Fruit fly (Drosophila melanogaster) whole organism, embryonic: Measurements from ENCODE around the gene Ada1-2.
A peak's percentile ranks its signal among the peaks of the same experiment; 100 is the strongest.

Experiments used
- Awh ChIP-seq: fragments of 200-800 bp; sonication (Bioruptor generic); IDR thresholded peaks from 2 replicates; pipeline ENCODE4, ENCODE4 v1.3.6; 2022; ENCODE audit warnings: missing biosample characterization, missing genetic modification characterization
- Blimp-1 ChIP-seq: fragments of 200-800 bp; sonication (Bioruptor generic); optimal IDR thresholded peaks from 3 replicates; lab custom pipeline; 2018; ENCODE audit warnings: missing biosample characterization, missing genetic modification characterization, mild to moderate bottlenecking, moderate library complexity, missing genetic modification reagents
- BtbVII ChIP-seq: fragments of 200-800 bp; sonication (Bioruptor generic); optimal IDR thresholded peaks from 3 replicates; lab custom pipeline; 2017; ENCODE audit warnings: missing biosample characterization, mild to moderate bottlenecking, missing genetic modification characterization
- CG10654 ChIP-seq: fragments of 200-800 bp; sonication (Bioruptor generic); optimal IDR thresholded peaks from 2 replicates; lab custom pipeline; 2016; ENCODE audit warnings: missing biosample characterization, missing genetic modification characterization
- CG11695 ChIP-seq: fragments of 200-800 bp; sonication (Bioruptor generic); IDR thresholded peaks from 3 replicates; pipeline ENCODE4 v1.3.6; 2022; ENCODE audit warnings: missing biosample characterization, missing genetic modification characterization
- CG12155 ChIP-seq: fragments of 200-800 bp; sonication (Bioruptor generic); optimal IDR thresholded peaks from 3 replicates; lab custom pipeline; 2016; ENCODE audit warnings: missing biosample characterization, missing genetic modification characterization
- CG12236 ChIP-seq: fragments of 200-800 bp; sonication (Bioruptor generic); optimal IDR thresholded peaks from 2 replicates; lab custom pipeline; 2016; ENCODE audit warnings: missing biosample characterization, missing genetic modification characterization
- CG13123 ChIP-seq: fragments of 200-800 bp; sonication (Bioruptor generic); optimal IDR thresholded peaks from 2 replicates; lab custom pipeline; 2016; ENCODE audit warnings: missing biosample characterization, missing genetic modification characterization
- CG13775 ChIP-seq: fragments of 200-800 bp; sonication (Bioruptor generic); optimal IDR thresholded peaks from 3 replicates; lab custom pipeline; 2017; ENCODE audit warnings: missing biosample characterization, mild to moderate bottlenecking, missing genetic modification characterization
- CG15073 ChIP-seq: fragments of 200-800 bp; sonication (Bioruptor generic); optimal IDR thresholded peaks from 2 replicates; lab custom pipeline; 2016; ENCODE audit warnings: missing biosample characterization, missing genetic modification characterization
- CG17385 ChIP-seq: fragments of 200-800 bp; sonication (Bioruptor generic); optimal IDR thresholded peaks from 3 replicates; lab custom pipeline; 2018; ENCODE audit warnings: missing biosample characterization, mild to moderate bottlenecking, missing genetic modification characterization
- CG18619 ChIP-seq: fragments of 200-800 bp; sonication (Bioruptor generic); optimal IDR thresholded peaks from 3 replicates; lab custom pipeline; 2017; ENCODE audit warnings: missing biosample characterization, mild to moderate bottlenecking, missing genetic modification characterization
- CG31365 ChIP-seq: fragments of 200-800 bp; sonication (Bioruptor generic); optimal IDR thresholded peaks from 2 replicates; lab custom pipeline; 2018; ENCODE audit warnings: missing biosample characterization, mild to moderate bottlenecking, missing genetic modification characterization
- CG32772 ChIP-seq: fragments of 200-800 bp; sonication (Bioruptor generic); IDR thresholded peaks from 2 replicates; pipeline ENCODE4 v1.3.6; 2022; ENCODE audit warnings: missing biosample characterization, missing genetic modification characterization
- CG4854 ChIP-seq: fragments of 200-800 bp; sonication (Bioruptor generic); optimal IDR thresholded peaks from 2 replicates; lab custom pipeline; 2016; ENCODE audit warnings: missing biosample characterization, missing genetic modification characterization, inconsistent platforms
- CG5953 ChIP-seq: fragments of 200-800 bp; sonication (Bioruptor generic); IDR thresholded peaks from 2 replicates; pipeline ENCODE4 v1.3.6; 2022; ENCODE audit warnings: missing biosample characterization, missing genetic modification characterization
- CG6813 ChIP-seq: fragments of 200-800 bp; sonication (Bioruptor generic); optimal IDR thresholded peaks from 2 replicates; lab custom pipeline; 2017; ENCODE audit warnings: missing biosample characterization, missing genetic modification characterization, mild to moderate bottlenecking, moderate library complexity, missing genetic modification reagents
- CG7745 ChIP-seq: fragments of 200-800 bp; sonication (Bioruptor generic); optimal IDR thresholded peaks from 2 replicates; lab custom pipeline; 2018; ENCODE audit warnings: missing biosample characterization, mild to moderate bottlenecking, missing genetic modification characterization, moderate library complexity
- CG7987 ChIP-seq: fragments of 200-800 bp; sonication (Bioruptor generic); optimal IDR thresholded peaks from 2 replicates; lab custom pipeline; 2018; ENCODE audit warnings: missing biosample characterization, mild to moderate bottlenecking, missing genetic modification characterization, moderate library complexity
- CG9932 ChIP-seq: fragments of 200-800 bp; sonication (Bioruptor generic); IDR thresholded peaks from 2 replicates; pipeline ENCODE4 v1.3.6; 2022; ENCODE audit warnings: missing biosample characterization, missing genetic modification characterization
- CoRest ChIP-seq: fragments of 200-800 bp; sonication (Bioruptor generic); optimal IDR thresholded peaks from 3 replicates; lab custom pipeline; 2018; ENCODE audit warnings: missing biosample characterization, mild to moderate bottlenecking, missing genetic modification characterization, moderate library complexity
- Dbx ChIP-seq: fragments of 200-800 bp; sonication (Bioruptor generic); IDR thresholded peaks from 3 replicates; pipeline ENCODE4 v1.3.6; 2022; ENCODE audit warnings: missing biosample characterization, missing genetic modification characterization
- Dip2 ChIP-seq: fragments of 200-800 bp; sonication (Bioruptor generic); IDR thresholded peaks from 2 replicates; pipeline ENCODE4 v1.3.6; 2022; ENCODE audit warnings: missing biosample characterization, missing genetic modification characterization
- Doc2 ChIP-seq: fragments of 200-800 bp; sonication (Bioruptor generic); IDR thresholded peaks from 2 replicates; pipeline ENCODE4 v1.3.6; 2022; ENCODE audit warnings: missing biosample characterization, missing genetic modification characterization
- Eip74EF ChIP-seq, 2 experiments: fragments of 200-800 bp in 1 of 2; fragments of >200 bp in 1 of 2; sonication (Bioruptor generic) in 1 of 2; optimal IDR thresholded peaks; 2 replicates each; lab custom pipeline; 2017 to 2019; ENCODE audit warnings: missing biosample characterization in 2 of 2, missing genetic modification characterization in 2 of 2, mild to moderate bottlenecking in 1 of 2, moderate library complexity in 1 of 2
- Hr39 ChIP-seq: fragments of >200 bp; optimal IDR thresholded peaks from 2 replicates; lab custom pipeline; 2017
- Jarid2 ChIP-seq: fragments of 200-800 bp; sonication (Bioruptor generic); optimal IDR thresholded peaks from 3 replicates; lab custom pipeline; 2017; ENCODE audit warnings: mild to moderate bottlenecking, missing biosample characterization, missing genetic modification reagents, missing genetic modification characterization
- NFAT ChIP-seq: fragments of 200-800 bp; sonication (Bioruptor generic); IDR thresholded peaks from 2 replicates; pipeline ENCODE4 v1.3.6; 2022; ENCODE audit warnings: missing biosample characterization, missing genetic modification characterization
- Oli ChIP-seq: fragments of 200-800 bp; sonication (Bioruptor generic); optimal IDR thresholded peaks from 2 replicates; lab custom pipeline; 2018; ENCODE audit warnings: missing biosample characterization, mild to moderate bottlenecking, missing genetic modification characterization, moderate library complexity
- Side ChIP-seq: fragments of 200-800 bp; sonication (Bioruptor generic); optimal IDR thresholded peaks from 2 replicates; lab custom pipeline; 2016; ENCODE audit warnings: missing biosample characterization, missing genetic modification characterization
- Sox102F ChIP-seq: fragments of 200-800 bp; sonication (Bioruptor generic); optimal IDR thresholded peaks from 2 replicates; lab custom pipeline; 2018; ENCODE audit warnings: missing biosample characterization, mild to moderate bottlenecking, missing genetic modification characterization, moderate library complexity
- Stat92E ChIP-seq, 3 experiments: fragments of >200 bp in 2 of 3; fragments of 200-800 bp in 1 of 3; sonication (Bioruptor generic) in 1 of 3; optimal IDR thresholded peaks; 2 replicates each; lab custom pipeline; 2017 to 2019; ENCODE audit warnings: missing biosample characterization in 3 of 3, missing genetic modification characterization in 3 of 3, mild to moderate bottlenecking in 1 of 3, moderate library complexity in 1 of 3
- aop ChIP-seq: fragments of 200-800 bp; sonication (Bioruptor generic); IDR thresholded peaks from 2 replicates; pipeline ENCODE4 v1.3.6; 2022; ENCODE audit warnings: missing biosample characterization, missing genetic modification characterization
- ara ChIP-seq: fragments of 200-800 bp; sonication (Bioruptor generic); IDR thresholded peaks from 2 replicates; pipeline ENCODE4 v1.3.6; 2022; ENCODE audit warnings: missing biosample characterization, missing genetic modification characterization
- cas ChIP-seq: fragments of 200-800 bp; sonication (Bioruptor generic); IDR thresholded peaks from 2 replicates; pipeline ENCODE4 v1.3.6; 2022; ENCODE audit warnings: missing biosample characterization, missing genetic modification characterization
- ci ChIP-seq: fragments of 200-800 bp; sonication (Bioruptor generic); IDR thresholded peaks from 3 replicates; pipeline ENCODE4 v1.3.6; 2022; ENCODE audit warnings: missing biosample characterization, missing genetic modification characterization
- crol ChIP-seq: fragments of 200-800 bp; sonication (Bioruptor generic); IDR thresholded peaks from 2 replicates; pipeline ENCODE4 v1.3.6; 2022; ENCODE audit warnings: missing biosample characterization, missing genetic modification characterization
- eyg ChIP-seq: fragments of 200-800 bp; sonication (Bioruptor generic); optimal IDR thresholded peaks from 3 replicates; lab custom pipeline; 2016; ENCODE audit warnings: missing biosample characterization, missing genetic modification characterization
- gfzf ChIP-seq: fragments of 200-800 bp; sonication (Bioruptor generic); optimal IDR thresholded peaks from 2 replicates; lab custom pipeline; 2016; ENCODE audit warnings: missing biosample characterization, mild to moderate bottlenecking, missing genetic modification characterization, moderate library complexity
- grau ChIP-seq: fragments of 200-800 bp; optimal IDR thresholded peaks from 3 replicates; lab custom pipeline; 2019; ENCODE audit warnings: missing biosample characterization, mild to moderate bottlenecking, missing genetic modification characterization, moderate library complexity
- gro ChIP-seq: fragments of 200-800 bp; sonication (Bioruptor generic); optimal IDR thresholded peaks from 2 replicates; lab custom pipeline; 2016; ENCODE audit warnings: missing biosample characterization, missing genetic modification characterization
- kni ChIP-seq: fragments of 200-800 bp; sonication (Bioruptor generic); optimal IDR thresholded peaks from 3 replicates; lab custom pipeline; 2017; ENCODE audit warnings: mild to moderate bottlenecking, missing biosample characterization, missing genetic modification reagents, missing genetic modification characterization
- maf-S ChIP-seq: fragments of 200-800 bp; sonication (Bioruptor generic); optimal IDR thresholded peaks from 2 replicates; lab custom pipeline; 2016; ENCODE audit warnings: missing biosample characterization, missing genetic modification characterization
- nerfin-1 ChIP-seq: fragments of 200-800 bp; sonication (Bioruptor generic); optimal IDR thresholded peaks from 3 replicates; lab custom pipeline; 2019; ENCODE audit warnings: missing biosample characterization, mild to moderate bottlenecking, missing genetic modification characterization, moderate library complexity
- pb ChIP-seq: fragments of 200-800 bp; sonication (Bioruptor generic); optimal IDR thresholded peaks from 3 replicates; lab custom pipeline; 2016; ENCODE audit warnings: missing biosample characterization, missing genetic modification characterization
- prd ChIP-seq, 3 experiments: fragments of >200 bp in 2 of 3; fragments of 200-800 bp in 1 of 3; sonication (Bioruptor generic) in 1 of 3; optimal IDR thresholded peaks in 2 of 3; IDR thresholded peaks in 1 of 3; 2 replicates in 2 of 3; 3 replicates in 1 of 3; pipeline versions ENCODE4 v1.3.6 to Lab custom; 2017 to 2022; ENCODE audit warnings: missing biosample characterization in 1 of 3, missing genetic modification characterization in 1 of 3
- pros ChIP-seq: fragments of 200-800 bp; sonication (Bioruptor generic); optimal IDR thresholded peaks from 3 replicates; lab custom pipeline; 2019; ENCODE audit warnings: missing biosample characterization, mild to moderate bottlenecking, missing genetic modification characterization, moderate library complexity
- seq ChIP-seq: fragments of 200-800 bp; sonication (Bioruptor generic); IDR thresholded peaks from 2 replicates; pipeline ENCODE4 v1.3.6; 2022; ENCODE audit warnings: missing biosample characterization, missing genetic modification characterization
- sr ChIP-seq: fragments of 200-800 bp; sonication (Bioruptor generic); IDR thresholded peaks from 3 replicates; pipeline ENCODE4 v1.3.6; 2022; ENCODE audit warnings: missing biosample characterization, missing genetic modification characterization
- tin ChIP-seq: fragments of 200-800 bp; sonication (Bioruptor generic); optimal IDR thresholded peaks from 3 replicates; lab custom pipeline; 2016; ENCODE audit warnings: missing biosample characterization, missing genetic modification characterization
- vvl ChIP-seq: fragments of 200-800 bp; sonication (Bioruptor generic); IDR thresholded peaks from 2 replicates; pipeline ENCODE4 v1.3.6; 2022; ENCODE audit warnings: missing biosample characterization, missing genetic modification characterization

Ada1-2 gene

DNA sequence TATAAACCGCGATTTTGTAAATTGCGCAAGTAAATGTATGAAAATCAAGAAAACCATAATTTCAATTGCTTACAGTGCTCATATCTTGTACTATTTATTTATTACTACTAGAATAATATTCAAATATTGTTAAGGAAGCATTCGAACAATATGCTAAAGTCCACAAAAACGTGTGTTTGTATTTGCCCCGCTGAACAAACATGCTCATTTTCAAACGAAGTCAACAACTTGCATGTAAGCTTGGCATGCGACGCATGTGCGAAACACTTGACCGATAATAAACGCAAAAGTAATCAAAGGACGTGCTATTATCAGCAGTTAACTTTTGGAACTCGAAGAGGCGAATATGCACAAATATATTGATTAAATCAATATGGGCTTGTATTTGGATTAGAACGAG lies 28.5 kb downstream of the Ada1-2 start (continued):
- TF ChIP-seq CG12236 (GFP tag; lab: Kevin White, UChicago), result peak; percentile 63
- no peak for TF ChIP-seq tin
- TF ChIP-seq CG17385 (GFP tag; lab: Kevin White, UChicago), result peak; percentile 28
- TF ChIP-seq CG31365 (tag; lab: Kevin White, UChicago), result peak; percentile 1
- TF ChIP-seq Eip74EF (GFP tag; optimal IDR thresholded peaks at IDR 0.05; lab: Kevin White, UChicago), result peak in 1 of 2 experiments; percentile 79
- no peak for TF ChIP-seq Side
- peak; percentile 24 for TF ChIP-seq Oli (tag; lab: Kevin White, UChicago)
- no peak for TF ChIP-seq Stat92E (GFP tag; optimal IDR thresholded peaks at IDR 0.05; lab: Kevin White, UChicago)
- peak; percentile 58; the same call in 1 of the 3 replicates for TF ChIP-seq Dbx
- TF ChIP-seq CG9932 (GFP tag; lab: Robert Waterston, UW), result no peak
- peak; percentile 68 for TF ChIP-seq CG13123 (GFP tag; lab: Kevin White, UChicago)
- no peak for TF ChIP-seq Doc2 (GFP tag; lab: Robert Waterston, UW)
- TF ChIP-seq Sox102F, result peak; percentile 77
- no peak for TF ChIP-seq sr (GFP tag; lab: Robert Waterston, UW)
- TF ChIP-seq CG10654 (GFP tag; lab: Kevin White, UChicago), result peak; percentile 23
- TF ChIP-seq Hr39 (lab: Kevin White, UChicago), result no peak
- TF ChIP-seq gfzf (GFP tag; lab: Kevin White, UChicago), result no peak
- TF ChIP-seq prd (optimal IDR thresholded peaks at IDR 0.05; lab: Kevin White, UChicago), result no peak
- peak; percentile 51; the same call in 2 of the 3 replicates for TF ChIP-seq prd (GFP tag; IDR thresholded peaks at IDR 0.05; lab: Robert Waterston, UW)
- TF ChIP-seq CG5953 (GFP tag; lab: Robert Waterston, UW), result no peak
- TF ChIP-seq CoRest (tag; lab: Kevin White, UChicago), result peak; percentile 64
- TF ChIP-seq CG13775 (GFP tag; lab: Kevin White, UChicago), result peak; percentile 26
- TF ChIP-seq seq (GFP tag; lab: Robert Waterston, UW), result peak; percentile 78
- no peak for TF ChIP-seq cas (GFP tag; lab: Robert Waterston, UW)
- no peak for TF ChIP-seq eyg (GFP tag; lab: Kevin White, UChicago)
- TF ChIP-seq Jarid2 (GFP tag; lab: Kevin White, UChicago), result peak; percentile 2
- TF ChIP-seq aop (GFP tag; lab: Robert Waterston, UW), result no peak
- peak; percentile 46 for TF ChIP-seq CG4854 (GFP tag; lab: Kevin White, UChicago)
- TF ChIP-seq Dip2 (GFP tag; lab: Robert Waterston, UW), result no peak
- peak; percentile 76 for TF ChIP-seq Blimp-1 (GFP tag; lab: Kevin White, UChicago)
- no peak for TF ChIP-seq pb (GFP tag; lab: Kevin White, UChicago)
- no peak for TF ChIP-seq NFAT (GFP tag; lab: Robert Waterston, UW)
- TF ChIP-seq CG7745, result peak; percentile 71
- TF ChIP-seq CG18619 (GFP tag; lab: Kevin White, UChicago), result peak; percentile 76
- 0 out of 2 replicates have a peak, but pooled peaks have one; percentile 19 for TF ChIP-seq Awh
- TF ChIP-seq pros (GFP tag; lab: Kevin White, UChicago), result no peak
- peak; percentile 69; the same call in 1 of the 3 replicates for TF ChIP-seq ci
- peak; percentile 36 for TF ChIP-seq nerfin-1 (tag; lab: Kevin White, UChicago)
- peak; percentile 31 for TF ChIP-seq kni (GFP tag; lab: Kevin White, UChicago)
- no peak for TF ChIP-seq crol (GFP tag; lab: Robert Waterston, UW)
- TF ChIP-seq CG11695 (GFP tag; lab: Robert Waterston, UW), result peak; percentile 50; the same call in 1 of the 3 replicates
- peak; percentile 19 for TF ChIP-seq CG15073 (GFP tag; lab: Kevin White, UChicago)
- TF ChIP-seq ara (GFP tag; lab: Robert Waterston, UW), result peak; percentile 19; the same call in 1 of the 2 replicates
- TF ChIP-seq CG12155 (GFP tag; lab: Kevin White, UChicago), result peak; percentile 1
- no peak for TF ChIP-seq CG32772 (GFP tag; lab: Robert Waterston, UW)
- no peak for TF ChIP-seq maf-S
- TF ChIP-seq gro, result peak; percentile 25
- TF ChIP-seq CG7987 (GFP tag; lab: Kevin White, UChicago), result peak; percentile 91
- TF ChIP-seq vvl (GFP tag; lab: Robert Waterston, UW), result peak; percentile 45
- peak; percentile 74 for TF ChIP-seq BtbVII (GFP tag; lab: Kevin White, UChicago)
- TF ChIP-seq CG6813 (GFP tag; lab: Kevin White, UChicago), result peak; percentile 90
- peak; percentile 60 for TF ChIP-seq grau (tag; lab: Kevin White, UChicago)
